Worm (Caenorhabditis elegans): ENCODE measurements around the gene B0454.5.

The B0454.5 gene

ce11 chrII:3056266-3056872, 17.7 kb downstream of the B0454.5 start, which contains the start of gene lin-8:
lin-8 (plus strand) TSS chrII:3056822.
- TF ChIP-seq ceh-39 (tag; optimal IDR thresholded peaks at IDR 0.05) = no peak
- TF ChIP-seq nhr-28 (tag; optimal IDR thresholded peaks at IDR 0.05) = no peak
- TF ChIP-seq ceh-43 (GFP tag; optimal IDR thresholded peaks at IDR 0.05) = no peak
- TF ChIP-seq cnd-1 (tag; optimal IDR thresholded peaks at IDR 0.05) = no peak
- TF ChIP-seq unc-120 (tag; optimal IDR thresholded peaks at IDR 0.05; ENCODE audit: poor library complexity, severe bottlenecking) = no peak
- TF ChIP-seq bed-3 (GFP tag; optimal IDR thresholded peaks at IDR 0.05) = no peak
- TF ChIP-seq ham-2 (GFP tag; optimal IDR thresholded peaks at IDR 0.05) = no peak
- no peak for TF ChIP-seq mab-5 (tag; optimal IDR thresholded peaks at IDR 0.05)
- no peak for TF ChIP-seq lin-32 (GFP tag; optimal IDR thresholded peaks at IDR 0.05)
- TF ChIP-seq elt-3 (tag; optimal IDR thresholded peaks at IDR 0.05) = no peak
- TF ChIP-seq flh-1 (GFP tag; optimal IDR thresholded peaks at IDR 0.05) = no peak
- no peak for TF ChIP-seq blmp-1 (tag; optimal IDR thresholded peaks at IDR 0.05)

ce11 chrII:3060782-3061181, 22.1 kb downstream of the B0454.5 start, which contains the start of gene Y25C1A.6:
Y25C1A.6 (plus strand) TSS chrII:3061082.
- no peak for TF ChIP-seq ceh-43 (GFP tag; optimal IDR thresholded peaks at IDR 0.05)
- TF ChIP-seq cnd-1 (tag; optimal IDR thresholded peaks at IDR 0.05) = no peak
- TF ChIP-seq mls-2 (tag; optimal IDR thresholded peaks at IDR 0.05) = no peak
- TF ChIP-seq zip-8 (tag; optimal IDR thresholded peaks at IDR 0.05) = no peak
- TF ChIP-seq ces-1 (GFP tag; optimal IDR thresholded peaks at IDR 0.05) = no peak
- TF ChIP-seq flh-1 (GFP tag; optimal IDR thresholded peaks at IDR 0.05) = no peak

- TF ChIP-seq mep-1 (tag; optimal IDR thresholded peaks at IDR 0.05) (no peak), snpc-4 (tag; optimal IDR thresholded peaks at IDR 0.05) (no peak), zip-8 (tag; optimal IDR thresholded peaks at IDR 0.05) (no peak), ces-1 (GFP tag; optimal IDR thresholded peaks at IDR 0.05) (no peak), nhr-12 (tag; optimal IDR thresholded peaks at IDR 0.05) (no peak), sptf-1 (tag; optimal IDR thresholded peaks at IDR 0.05) (no peak), lin-32 (GFP tag; optimal IDR thresholded peaks at IDR 0.05) (no peak), lin-13 (tag; optimal IDR thresholded peaks at IDR 0.05) (no peak), mab-5 (tag; optimal IDR thresholded peaks at IDR 0.05) (no peak), ceh-43 (GFP tag; optimal IDR thresholded peaks at IDR 0.05) (no peak), elt-1 (tag; optimal IDR thresholded peaks at IDR 0.05; ENCODE audit: borderline replicate concordance, insufficient read depth) (no peak), nhr-2 (tag; optimal IDR thresholded peaks at IDR 0.05) (no peak), unc-39 (tag; optimal IDR thresholded peaks at IDR 0.05) (no peak), lsy-2 (tag; optimal IDR thresholded peaks at IDR 0.05) (no peak), nhr-28 (tag; optimal IDR thresholded peaks at IDR 0.05) (no peak), blmp-1 (tag; optimal IDR thresholded peaks at IDR 0.05) (no peak), nhr-237 (tag; optimal IDR thresholded peaks at IDR 0.05) (no peak), sem-2 (GFP tag; optimal IDR thresholded peaks at IDR 0.05) (no peak), nhr-76 (tag; optimal IDR thresholded peaks at IDR 0.05) (no peak), pha-4 (tag; optimal IDR thresholded peaks at IDR 0.05) (no peak)
Measured at ce11 chrII:3061605-3062004, 22.9 kb downstream of the B0454.5 start.

- TF ChIP-seq cnd-1 (tag; optimal IDR thresholded peaks at IDR 0.05) (no peak), unc-62 (GFP tag; optimal IDR thresholded peaks at IDR 0.05) (no peak), elt-3 (tag; optimal IDR thresholded peaks at IDR 0.05) (no peak), M03D4.4 (tag; optimal IDR thresholded peaks at IDR 0.05) (no peak), lin-13 (tag; optimal IDR thresholded peaks at IDR 0.05) (no peak), mab-5 (tag; optimal IDR thresholded peaks at IDR 0.05) (no peak), unc-39 (tag; optimal IDR thresholded peaks at IDR 0.05) (no peak), mep-1 (tag; optimal IDR thresholded peaks at IDR 0.05) (no peak)
Measured at ce11 chrII:3062222-3062621, 23.6 kb downstream of the B0454.5 start.

- TF ChIP-seq ces-1 (GFP tag; optimal IDR thresholded peaks at IDR 0.05) = no peak
- no peak for TF ChIP-seq elt-3 (tag; optimal IDR thresholded peaks at IDR 0.05)
- TF ChIP-seq unc-62 (GFP tag; optimal IDR thresholded peaks at IDR 0.05) = no peak
- TF ChIP-seq ham-2 (GFP tag; optimal IDR thresholded peaks at IDR 0.05) = no peak
- no peak for TF ChIP-seq nhr-28 (tag; optimal IDR thresholded peaks at IDR 0.05)
- no peak for TF ChIP-seq snpc-4 (tag; optimal IDR thresholded peaks at IDR 0.05)
- no peak for TF ChIP-seq lin-13 (tag; optimal IDR thresholded peaks at IDR 0.05)
- no peak for TF ChIP-seq hlh-1 (tag; optimal IDR thresholded peaks at IDR 0.05)
- no peak for TF ChIP-seq unc-120 (tag; optimal IDR thresholded peaks at IDR 0.05; ENCODE audit: poor library complexity, severe bottlenecking)
- TF ChIP-seq unc-39 (tag; optimal IDR thresholded peaks at IDR 0.05) = no peak
- TF ChIP-seq lsy-2 (tag; optimal IDR thresholded peaks at IDR 0.05) = no peak
Measured at ce11 chrII:3062876-3063275, 24.2 kb downstream of the B0454.5 start.
